Fruit fly (Drosophila melanogaster) whole organism: ENCODE data around the gene CG1523.

ENCODE experiments used
- CG8478 ChIP-seq: fragments of >200 bp; optimal IDR thresholded peaks from 2 replicates; lab custom pipeline; 2018; ENCODE audit warnings: inconsistent platforms
- Dll ChIP-seq: fragments of >200 bp; optimal IDR thresholded peaks from 2 replicates; lab custom pipeline; 2017
- EcR ChIP-seq, 2 experiments: fragments of >200 bp; optimal IDR thresholded peaks; 2 replicates each; lab custom pipeline; 2017; ENCODE audit warnings: missing biosample characterization in 2 of 2, missing genetic modification characterization in 2 of 2, missing genetic modification reagents in 2 of 2
- pan ChIP-seq: fragments of >200 bp; optimal IDR thresholded peaks from 2 replicates; lab custom pipeline; 2017
- psq ChIP-seq: fragments of >200 bp; optimal IDR thresholded peaks from 2 replicates; lab custom pipeline; 2017
- usp ChIP-seq: fragments of >200 bp; optimal IDR thresholded peaks from 2 replicates; lab custom pipeline; 2017; ENCODE audit warnings: missing biosample characterization, missing genetic modification characterization, mixed read lengths

Gene CG1523

dm6 chr3R:28831626-28832267 lies 12.3 kb upstream of the CG1523 start, which contains the start of gene WASp:
WASp (minus strand) TSS chr3R:28832024.
- no peak for TF ChIP-seq EcR (GFP tag; optimal IDR thresholded peaks at IDR 0.05; lab: Kevin White, UChicago)
- no peak for TF ChIP-seq CG8478 (lab: Kevin White, UChicago)
- no peak for TF ChIP-seq Dll (lab: Kevin White, UChicago)
- TF ChIP-seq usp (GFP tag; lab: Kevin White, UChicago), result no peak
- no peak for TF ChIP-seq pan (lab: Kevin White, UChicago)
- TF ChIP-seq psq, result no peak

dm6 chr3R:28831172-28831571 lies 11.7 kb upstream of the CG1523 start:
- no peak for TF ChIP-seq usp (GFP tag; lab: Kevin White, UChicago)

dm6 chr3R:28830746-28831145 lies 11.3 kb upstream of the CG1523 start:
- TF ChIP-seq EcR (GFP tag; optimal IDR thresholded peaks at IDR 0.05; lab: Kevin White, UChicago) (no peak), Dll (lab: Kevin White, UChicago) (no peak), CG8478 (lab: Kevin White, UChicago) (no peak), psq (no peak), usp (GFP tag; lab: Kevin White, UChicago) (no peak), pan (lab: Kevin White, UChicago) (no peak)

DNA sequence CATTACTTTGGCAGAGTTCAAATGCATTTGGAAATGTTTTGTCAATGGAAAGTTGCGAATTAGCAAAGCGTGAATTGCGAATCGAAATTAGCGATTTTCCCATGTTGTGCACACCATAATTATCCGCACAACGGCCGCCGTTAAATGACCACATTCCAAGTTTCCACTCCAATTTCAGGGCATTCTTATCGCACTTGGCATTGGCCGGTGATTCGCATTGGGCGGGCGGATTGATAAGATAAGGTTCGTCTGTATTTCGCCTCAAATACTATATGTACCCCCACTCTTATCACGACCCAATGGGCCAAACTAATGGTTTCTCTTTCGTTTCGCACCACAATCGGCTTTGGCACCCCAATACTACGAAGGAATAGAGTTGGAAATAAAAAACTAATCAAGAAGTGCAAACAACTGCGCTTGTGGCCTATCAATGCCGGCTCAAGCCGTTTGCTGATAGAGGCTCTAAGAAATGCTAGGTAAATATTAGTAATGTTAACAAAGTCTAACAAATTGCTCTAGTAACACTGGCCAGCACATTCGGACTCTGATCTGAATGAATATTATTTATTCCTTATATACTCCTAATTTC lies 10.0 kb upstream of the CG1523 start:
- TF ChIP-seq psq, result no peak
- no peak for TF ChIP-seq EcR (GFP tag; optimal IDR thresholded peaks at IDR 0.05; lab: Kevin White, UChicago)

dm6 chr3R:28827222-28827621 lies 7.8 kb upstream of the CG1523 start:
- no peak for TF ChIP-seq usp (GFP tag; lab: Kevin White, UChicago)
- TF ChIP-seq psq, result no peak
- TF ChIP-seq pan (lab: Kevin White, UChicago), result no peak
- no peak for TF ChIP-seq CG8478 (lab: Kevin White, UChicago)
- no peak for TF ChIP-seq EcR (GFP tag; optimal IDR thresholded peaks at IDR 0.05; lab: Kevin White, UChicago)
- no peak for TF ChIP-seq Dll (lab: Kevin White, UChicago)

dm6 chr3R:28811677-28812465 lies 7.6 kb downstream of the CG1523 start, which contains the start of gene Prp39:
Prp39 (plus strand) TSS chr3R:28812102.
- TF ChIP-seq psq, result no peak

dm6 chr3R:28810942-28811676 lies 8.4 kb downstream of the CG1523 start, which contains the start of gene wdn:
wdn (minus strand) TSS chr3R:28811337.
- TF ChIP-seq pan (lab: Kevin White, UChicago) (no peak), EcR (GFP tag; optimal IDR thresholded peaks at IDR 0.05; lab: Kevin White, UChicago) (no peak), Dll (lab: Kevin White, UChicago) (no peak), usp (GFP tag; lab: Kevin White, UChicago) (no peak), psq (no peak), CG8478 (lab: Kevin White, UChicago) (no peak)

DNA sequence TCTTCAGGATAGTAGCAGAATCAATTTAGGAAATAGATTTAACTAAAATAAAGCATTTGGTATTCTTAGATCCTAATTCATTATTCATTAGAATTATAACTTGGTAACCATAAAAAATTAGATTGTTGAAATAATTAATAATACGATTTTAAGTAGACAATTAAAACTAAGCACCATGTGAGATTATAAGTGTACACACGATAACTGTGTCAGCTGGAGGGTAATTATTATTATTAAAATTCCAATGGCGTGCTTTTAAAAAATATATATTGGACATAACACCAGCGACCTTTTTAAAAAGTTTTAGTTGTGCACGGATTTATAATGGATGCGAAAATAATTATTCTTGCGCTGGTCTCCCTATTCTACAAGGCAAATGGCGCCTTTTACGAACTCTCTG lies 13.1 kb downstream of the CG1523 start, which contains the start of gene CheB98a:
Gene CheB98a (plus strand): TSS at position 301 of the 400 bp plus-strand sequence.
- no peak for TF ChIP-seq psq
- TF ChIP-seq usp (GFP tag; lab: Kevin White, UChicago), result no peak
- TF ChIP-seq CG8478 (lab: Kevin White, UChicago), result no peak
- no peak for TF ChIP-seq Dll (lab: Kevin White, UChicago)
- TF ChIP-seq EcR (GFP tag; optimal IDR thresholded peaks at IDR 0.05; lab: Kevin White, UChicago), result no peak

DNA sequence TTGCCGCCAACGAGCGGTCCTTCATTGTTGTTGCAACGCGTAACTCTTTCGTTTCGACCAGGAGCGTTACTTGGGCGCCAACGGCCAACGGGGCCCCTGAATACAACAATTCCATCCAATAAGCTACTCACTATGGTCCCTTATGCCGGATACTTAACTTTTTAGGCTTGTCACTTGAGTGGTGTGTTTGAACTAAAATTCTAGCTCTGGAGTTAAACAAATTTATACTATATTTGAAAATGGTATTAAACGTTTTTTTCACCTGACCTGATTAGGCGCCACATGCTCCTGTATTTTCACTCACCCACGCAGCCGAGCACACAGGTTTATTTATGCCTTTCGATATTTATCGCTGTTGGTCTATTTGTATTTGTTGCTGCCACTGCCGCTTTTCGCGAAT lies 14.3 kb downstream of the CG1523 start:
- TF ChIP-seq Dll (lab: Kevin White, UChicago) (no peak), psq (no peak), EcR (GFP tag; optimal IDR thresholded peaks at IDR 0.05; lab: Kevin White, UChicago) (no peak), usp (GFP tag; lab: Kevin White, UChicago) (no peak), CG8478 (lab: Kevin White, UChicago) (no peak), pan (lab: Kevin White, UChicago) (no peak)

DNA sequence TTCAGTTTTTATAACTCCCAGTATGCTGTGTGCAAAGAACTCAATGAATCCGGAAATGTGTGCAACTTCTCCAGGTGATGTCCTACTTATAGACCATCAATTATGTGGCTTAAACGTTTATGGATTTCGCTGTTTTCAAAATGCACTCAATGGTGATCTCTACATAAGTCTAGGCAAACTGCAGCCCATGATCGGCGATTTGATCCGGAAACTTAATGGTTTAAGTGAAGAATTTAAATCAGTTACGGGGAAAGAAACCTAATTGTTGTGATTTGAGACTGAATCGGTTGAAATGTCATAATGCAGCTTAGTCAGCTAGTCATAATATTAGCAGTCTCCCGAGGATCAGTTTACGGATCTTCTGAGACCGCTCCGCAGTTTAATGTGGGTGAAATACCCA lies 29.2 kb downstream of the CG1523 start, which contains the start of gene intr:
Gene intr (plus strand): TSS at position 301 of the 400 bp plus-strand sequence.
- TF ChIP-seq Dll (lab: Kevin White, UChicago) (no peak), psq (no peak), EcR (GFP tag; optimal IDR thresholded peaks at IDR 0.05; lab: Kevin White, UChicago) (no peak), CG8478 (lab: Kevin White, UChicago) (no peak), usp (GFP tag; lab: Kevin White, UChicago) (no peak), pan (lab: Kevin White, UChicago) (no peak)

dm6 chr3R:28789317-28789716 lies 30.2 kb downstream of the CG1523 start, which contains the start of gene CG34295:
CG34295 (plus strand) TSS chr3R:28789617.
- no peak for TF ChIP-seq EcR (GFP tag; optimal IDR thresholded peaks at IDR 0.05; lab: Kevin White, UChicago)
- TF ChIP-seq usp (GFP tag; lab: Kevin White, UChicago), result no peak
- no peak for TF ChIP-seq pan (lab: Kevin White, UChicago)
- no peak for TF ChIP-seq Dll (lab: Kevin White, UChicago)
- no peak for TF ChIP-seq CG8478 (lab: Kevin White, UChicago)
- TF ChIP-seq psq, result no peak
